Fruit fly (Drosophila melanogaster): ENCODE results near the gene CG12278.
A peak's percentile ranks its signal among the peaks of the same experiment; 100 is the strongest.

The CG12278 gene

DNA sequence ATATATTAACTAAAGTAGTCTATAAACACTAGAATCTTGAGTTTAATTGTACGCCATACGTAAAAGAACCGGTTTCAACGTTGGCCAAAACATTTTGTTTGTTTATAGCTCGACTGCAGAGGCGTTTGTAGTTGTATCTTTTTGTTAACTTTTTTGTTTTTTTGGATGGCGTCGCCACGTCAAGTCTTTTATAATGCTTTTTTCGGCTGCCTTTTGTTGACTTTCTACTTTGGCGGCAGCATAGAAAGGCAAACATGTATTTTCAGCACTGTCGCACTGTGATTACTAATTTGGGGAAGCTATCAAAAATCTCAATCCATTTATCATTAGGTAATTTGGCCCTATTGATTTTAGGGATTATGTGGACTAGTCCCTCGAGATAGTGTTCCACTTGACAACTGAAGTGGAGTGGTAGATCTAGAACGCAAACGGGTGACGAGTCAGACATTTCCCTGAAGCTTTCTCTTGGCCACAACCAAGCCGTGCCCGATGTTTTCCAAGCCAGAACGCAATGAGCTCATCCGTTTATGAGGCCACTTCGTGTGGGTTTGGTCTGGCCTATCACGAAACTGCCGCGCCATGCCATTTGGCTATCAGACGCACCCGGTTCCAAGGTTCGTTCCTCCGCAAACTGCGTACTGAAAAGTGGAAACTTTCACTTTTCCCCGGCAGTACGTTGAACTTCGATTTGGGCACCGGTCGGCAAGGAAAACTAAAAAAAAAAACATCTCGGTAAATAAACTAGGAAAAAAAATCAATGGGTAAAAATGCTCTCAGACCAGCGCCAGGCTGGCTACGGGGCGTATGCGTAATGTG is 22.8 kb downstream of the CG12278 start (continued):
- TF ChIP-seq prd (optimal IDR thresholded peaks at IDR 0.05), result no peak
- TF ChIP-seq prd (GFP tag; IDR thresholded peaks at IDR 0.05), result no peak
- TF ChIP-seq sim (GFP tag; IDR thresholded peaks at IDR 0.05), result no peak
- no peak for TF ChIP-seq CG18619 (GFP tag; optimal IDR thresholded peaks at IDR 0.05)
- no peak for TF ChIP-seq dpn (GFP tag; optimal IDR thresholded peaks at IDR 0.05)
- TF ChIP-seq CG7745 (tag; optimal IDR thresholded peaks at IDR 0.05), result no peak
- TF ChIP-seq Vsx1 (GFP tag; optimal IDR thresholded peaks at IDR 0.05), result no peak
- peak; percentile 8 for TF ChIP-seq exex (tag; optimal IDR thresholded peaks at IDR 0.05)
- no peak for TF ChIP-seq Sox102F (GFP tag; optimal IDR thresholded peaks at IDR 0.05)
- 0 out of 3 replicates have a peak, but pooled peaks have one; percentile 11 for TF ChIP-seq ci (GFP tag; IDR thresholded peaks at IDR 0.05)
- TF ChIP-seq en (GFP tag; optimal IDR thresholded peaks at IDR 0.05), result no peak
- TF ChIP-seq Pdp1 (GFP tag; optimal IDR thresholded peaks at IDR 0.05), result no peak
- TF ChIP-seq CG31224 (GFP tag; IDR thresholded peaks at IDR 0.05), result no peak
- no peak for TF ChIP-seq Hr39 (optimal IDR thresholded peaks at IDR 0.05)
- no peak for TF ChIP-seq NfI (GFP tag; optimal IDR thresholded peaks at IDR 0.05)
- TF ChIP-seq CG8765 (GFP tag; IDR thresholded peaks at IDR 0.05), result no peak
- peak; percentile 18 for TF ChIP-seq oc (tag; optimal IDR thresholded peaks at IDR 0.05)
- no peak for TF ChIP-seq tna (GFP tag; IDR thresholded peaks at IDR 0.05; ENCODE audit: partially characterized antibody)
- TF ChIP-seq hbn (GFP tag; IDR thresholded peaks at IDR 0.05; ENCODE audit: partially characterized antibody), result no peak
- TF ChIP-seq chn (GFP tag; optimal IDR thresholded peaks at IDR 0.05), result no peak
- no peak for TF ChIP-seq CG10959 (GFP tag; IDR thresholded peaks at IDR 0.05)
- 0 out of 2 replicates have a peak, but pooled peaks have one; percentile 15 for TF ChIP-seq crol (GFP tag; IDR thresholded peaks at IDR 0.05)
- no peak for TF ChIP-seq C15 (GFP tag; IDR thresholded peaks at IDR 0.05)
- no peak for TF ChIP-seq CG11696 (GFP tag; IDR thresholded peaks at IDR 0.05)
- no peak for TF ChIP-seq CG1603 (tag; optimal IDR thresholded peaks at IDR 0.05)
- no peak for TF ChIP-seq CG9876 (GFP tag; optimal IDR thresholded peaks at IDR 0.05)
- TF ChIP-seq Dek (tag; optimal IDR thresholded peaks at IDR 0.05), result no peak
- TF ChIP-seq CG10543 (GFP tag; optimal IDR thresholded peaks at IDR 0.05), result peak; percentile 41
- peak; percentile 66 for TF ChIP-seq kni (GFP tag; optimal IDR thresholded peaks at IDR 0.05)
- no peak for TF ChIP-seq jumu (GFP tag; optimal IDR thresholded peaks at IDR 0.05)
- TF ChIP-seq TFAM (GFP tag; optimal IDR thresholded peaks at IDR 0.05), result no peak
- 0 out of 2 replicates have a peak, but pooled peaks have one; percentile 16 for TF ChIP-seq CG5953 (GFP tag; IDR thresholded peaks at IDR 0.05)
- TF ChIP-seq abd-A (tag; optimal IDR thresholded peaks at IDR 0.05), result no peak
- no peak for TF ChIP-seq Opbp (GFP tag; IDR thresholded peaks at IDR 0.05; ENCODE audit: partially characterized antibody)
- TF ChIP-seq CG10431 (GFP tag; optimal IDR thresholded peaks at IDR 0.05), result no peak
- no peak for TF ChIP-seq cg (GFP tag; optimal IDR thresholded peaks at IDR 0.05)
- TF ChIP-seq scrt (GFP tag; optimal IDR thresholded peaks at IDR 0.05), result no peak
- 0 out of 4 replicates have a peak, but pooled peaks have one; percentile 60 for TF ChIP-seq chinmo (GFP tag; IDR thresholded peaks at IDR 0.05; ENCODE audit: partially characterized antibody)
- TF ChIP-seq jigr1 (GFP tag; IDR thresholded peaks at IDR 0.05), result no peak
- no peak for TF ChIP-seq unpg (GFP tag; optimal IDR thresholded peaks at IDR 0.05)
- TF ChIP-seq p53 (GFP tag; optimal IDR thresholded peaks at IDR 0.05), result no peak
- no peak for TF ChIP-seq CG8281 (tag; optimal IDR thresholded peaks at IDR 0.05)
- peak; percentile 55 for TF ChIP-seq Med (GFP tag)
- TF ChIP-seq Dbx (GFP tag; IDR thresholded peaks at IDR 0.05), result no peak
- TF ChIP-seq YL-1 (GFP tag; optimal IDR thresholded peaks at IDR 0.05), result no peak
- TF ChIP-seq CG30403 (GFP tag; optimal IDR thresholded peaks at IDR 0.05), result no peak
- TF ChIP-seq CG17829 (tag; optimal IDR thresholded peaks at IDR 0.05), result no peak
- peak; percentile 53 for TF ChIP-seq lab (GFP tag; optimal IDR thresholded peaks at IDR 0.05)
- no peak for TF ChIP-seq CG7357 (GFP tag; IDR thresholded peaks at IDR 0.05)
